Worm (Caenorhabditis elegans) whole organism, L4 larva: ENCODE results near the gene ent-2.

ENCODE experiments used
- D1046.2 ChIP-seq: fragments of 200-800 bp; sonication (Bioruptor generic); IDR thresholded peaks from 2 replicates; pipeline ENCODE4 v1.3.6; 2022; ENCODE audit warnings: missing genetic modification characterization, missing compliant biosample characterization
- F10B5.3 ChIP-seq: sonication (generic microtip); optimal IDR thresholded peaks from 2 replicates; lab custom pipeline; 2016; ENCODE audit warnings: mild to moderate bottlenecking, missing genetic modification characterization, missing compliant biosample characterization
- F37D6.2 ChIP-seq: sonication (generic microtip); optimal IDR thresholded peaks from 2 replicates; lab custom pipeline; 2016; ENCODE audit warnings: mild to moderate bottlenecking, missing genetic modification characterization, missing compliant biosample characterization
- T20F7.1 ChIP-seq: fragments of 200-800 bp; sonication (Bioruptor generic); optimal IDR thresholded peaks from 2 replicates; lab custom pipeline; 2018; ENCODE audit warnings: mild to moderate bottlenecking, missing genetic modification characterization, missing compliant biosample characterization
- Y5F2A.4 ChIP-seq: fragments of 200-800 bp; sonication (Bioruptor generic); optimal IDR thresholded peaks from 2 replicates; lab custom pipeline; 2018; ENCODE audit warnings: mild to moderate bottlenecking, missing genetic modification characterization, missing compliant biosample characterization
- ZK337.2 ChIP-seq: fragments of 200-800 bp; sonication (Bioruptor generic); IDR thresholded peaks from 2 replicates; pipeline ENCODE4 v1.3.6; 2022; ENCODE audit warnings: missing genetic modification reagents, missing genetic modification characterization, missing compliant biosample characterization
- ZK546.5 ChIP-seq, 2 experiments: sonication (generic microtip); optimal IDR thresholded peaks; 2 replicates each; lab custom pipeline; 2017; ENCODE audit warnings: missing biosample characterization in 2 of 2, missing genetic modification characterization in 2 of 2
- aha-1 ChIP-seq: fragments of 150-350 bp; peaks from one replicate; lab custom pipeline; 2014; ENCODE audit warnings: missing biosample characterization, missing genetic modification characterization
- ama-1 ChIP-seq: fragments of 150-350 bp; optimal IDR thresholded peaks from 2 replicates; lab custom pipeline; 2014; ENCODE audit warnings: inconsistent platforms, mixed read lengths
- ceh-28 ChIP-seq: fragments of 150-350 bp; optimal IDR thresholded peaks from 2 replicates; lab custom pipeline; 2014; ENCODE audit warnings: missing biosample characterization, missing genetic modification reagents, missing genetic modification characterization
- ceh-62 ChIP-seq: sonication (generic microtip); optimal IDR thresholded peaks from 2 replicates; lab custom pipeline; 2017; ENCODE audit warnings: missing biosample characterization, missing genetic modification characterization
- ces-1 ChIP-seq: fragments of 150-350 bp; sonication (generic microtip); optimal IDR thresholded peaks from 4 replicates; lab custom pipeline; 2014; ENCODE audit warnings: missing biosample characterization, missing genetic modification reagents, missing genetic modification characterization
- daf-19 ChIP-seq: fragments of 200-800 bp; sonication (Bioruptor generic); conservative IDR thresholded peaks from 2 replicates; pipeline ENCODE4 v1.3.6; 2022; ENCODE audit warnings: missing genetic modification characterization, missing compliant biosample characterization
- daf-8 ChIP-seq: fragments of 200-800 bp; sonication (Bioruptor generic); IDR thresholded peaks from 2 replicates; pipeline ENCODE4 v1.3.6; 2022; ENCODE audit warnings: missing genetic modification characterization, missing compliant biosample characterization
- dmd-6 ChIP-seq: fragments of 200-800 bp; sonication (Bioruptor generic); IDR thresholded peaks from 2 replicates; pipeline ENCODE4 v1.3.6; 2022; ENCODE audit warnings: missing genetic modification reagents, missing genetic modification characterization, missing compliant biosample characterization
- dpl-1 ChIP-seq: fragments of 150-350 bp; optimal IDR thresholded peaks from 2 replicates; lab custom pipeline; 2014; ENCODE audit warnings: missing biosample characterization, missing genetic modification reagents, missing genetic modification characterization
- duxl-1 ChIP-seq: sonication (generic microtip); optimal IDR thresholded peaks from 2 replicates; lab custom pipeline; 2016; ENCODE audit warnings: mild to moderate bottlenecking, missing genetic modification characterization, moderate library complexity, missing compliant biosample characterization; ENCODE audit not compliant: poor library complexity
- egl-43 ChIP-seq: fragments of 200-800 bp; sonication (Bioruptor generic); IDR thresholded peaks from 2 replicates; pipeline ENCODE4 v1.3.6; 2022; ENCODE audit warnings: missing genetic modification reagents, missing genetic modification characterization, missing compliant biosample characterization
- fkh-10 ChIP-seq: fragments of 150-350 bp; optimal IDR thresholded peaks from 2 replicates; lab custom pipeline; 2014; ENCODE audit warnings: missing biosample characterization, missing genetic modification reagents, missing genetic modification characterization
- gei-8 ChIP-seq: fragments of 200-800 bp; sonication (Bioruptor generic); optimal IDR thresholded peaks from 2 replicates; lab custom pipeline; 2018; ENCODE audit warnings: mild to moderate bottlenecking, missing genetic modification characterization, missing compliant biosample characterization
- hif-1 ChIP-seq, 2 experiments: sonication (generic microtip); optimal IDR thresholded peaks; 2 replicates each; lab custom pipeline; 2016 to 2017; ENCODE audit warnings: missing compliant biosample characterization in 2 of 2, missing genetic modification characterization in 2 of 2, missing genetic modification reagents in 2 of 2, missing genotype in 2 of 2, mild to moderate bottlenecking in 1 of 2
- hlh-11 ChIP-seq: fragments of 200-800 bp; sonication (Bioruptor generic); optimal IDR thresholded peaks from 2 replicates; lab custom pipeline; 2018; ENCODE audit warnings: mild to moderate bottlenecking, missing genetic modification characterization, missing compliant biosample characterization
- lim-7 ChIP-seq: fragments of 200-800 bp; sonication (Bioruptor generic); IDR thresholded peaks from 2 replicates; pipeline ENCODE4 v1.3.6; 2022; ENCODE audit warnings: missing genetic modification characterization, missing compliant biosample characterization
- lin-1 ChIP-seq: fragments of 200-800 bp; sonication (Bioruptor generic); IDR thresholded peaks from 2 replicates; pipeline ENCODE4 v1.3.6; 2022; ENCODE audit warnings: missing genetic modification reagents, missing genetic modification characterization, missing compliant biosample characterization
- lin-15B ChIP-seq: fragments of 150-350 bp; sonication (generic microtip); optimal IDR thresholded peaks from 3 replicates; lab custom pipeline; 2014; ENCODE audit warnings: missing biosample characterization, missing genetic modification characterization
- lin-29 ChIP-seq: fragments of 200-800 bp; sonication (Bioruptor generic); IDR thresholded peaks from 2 replicates; pipeline ENCODE4 v1.3.6; 2022; ENCODE audit warnings: missing genetic modification reagents, missing genetic modification characterization, missing compliant biosample characterization
- lin-38 ChIP-seq: fragments of 200-800 bp; sonication (Bioruptor generic); IDR thresholded peaks from 2 replicates; pipeline ENCODE4 v1.3.6; 2022; ENCODE audit warnings: missing genetic modification reagents, missing genetic modification characterization, missing compliant biosample characterization
- lin-39 ChIP-seq: fragments of 150-350 bp; optimal IDR thresholded peaks from 2 replicates; lab custom pipeline; 2014; ENCODE audit warnings: missing biosample characterization, missing genetic modification reagents, missing genetic modification characterization
- lsy-2 ChIP-seq, 2 experiments: fragments of 150-350 bp in 1 of 2; sonication (generic microtip) in 1 of 2; optimal IDR thresholded peaks; 2 replicates each; lab custom pipeline; 2014 to 2017; ENCODE audit warnings: missing biosample characterization in 2 of 2, missing genetic modification characterization in 2 of 2
- madf-9 ChIP-seq: fragments of 200-800 bp; sonication (Bioruptor generic); conservative IDR thresholded peaks from 2 replicates; pipeline ENCODE4 v1.3.6; 2022; ENCODE audit warnings: missing genetic modification reagents, missing genetic modification characterization, missing compliant biosample characterization
- mep-1 ChIP-seq: fragments of 150-350 bp; sonication (generic microtip); optimal IDR thresholded peaks from 3 replicates; lab custom pipeline; 2014; ENCODE audit warnings: missing biosample characterization, missing genetic modification characterization
- mxl-2 ChIP-seq: fragments of 200-800 bp; sonication (Bioruptor generic); conservative IDR thresholded peaks from 2 replicates; pipeline ENCODE4 v1.3.6; 2022; ENCODE audit warnings: missing genetic modification reagents, missing genetic modification characterization, missing compliant biosample characterization
- mxl-3 ChIP-seq: fragments of 200-800 bp; sonication (Bioruptor generic); optimal IDR thresholded peaks from 2 replicates; lab custom pipeline; 2018; ENCODE audit warnings: mild to moderate bottlenecking, missing genetic modification characterization, missing compliant biosample characterization
- nhr-10 ChIP-seq: fragments of 150-350 bp; optimal IDR thresholded peaks from 2 replicates; lab custom pipeline; 2014; ENCODE audit warnings: missing biosample characterization, missing genetic modification characterization
- nhr-11 ChIP-seq: fragments of 150-350 bp; optimal IDR thresholded peaks from 2 replicates; lab custom pipeline; 2014; ENCODE audit warnings: missing biosample characterization, missing genetic modification characterization
- nhr-111 ChIP-seq: fragments of 200-800 bp; sonication (Bioruptor generic); optimal IDR thresholded peaks from 2 replicates; lab custom pipeline; 2018; ENCODE audit warnings: mild to moderate bottlenecking, missing genetic modification characterization, missing compliant biosample characterization
- nhr-25 ChIP-seq: sonication (generic microtip); optimal IDR thresholded peaks from 2 replicates; lab custom pipeline; 2017; ENCODE audit warnings: missing genetic modification characterization, mild to moderate bottlenecking, missing compliant biosample characterization, antibody characterized with exemption, moderate library complexity, borderline replicate concordance; ENCODE audit not compliant: insufficient read depth
- nhr-28 ChIP-seq: fragments of 150-350 bp; optimal IDR thresholded peaks from 2 replicates; lab custom pipeline; 2014; ENCODE audit warnings: missing biosample characterization, missing genetic modification characterization
- nhr-41 ChIP-seq: fragments of 200-800 bp; sonication (Bioruptor generic); IDR thresholded peaks from 2 replicates; pipeline ENCODE4 v1.3.6; 2022; ENCODE audit warnings: missing genetic modification reagents, missing genetic modification characterization, missing compliant biosample characterization
- nhr-48 ChIP-seq: sonication (generic microtip); optimal IDR thresholded peaks from 2 replicates; lab custom pipeline; 2016; ENCODE audit warnings: mild to moderate bottlenecking, missing genetic modification characterization, missing compliant biosample characterization
- nhr-6 ChIP-seq: fragments of 150-350 bp; optimal IDR thresholded peaks from 2 replicates; lab custom pipeline; 2014; ENCODE audit warnings: missing biosample characterization, missing genetic modification characterization
- nhr-77 ChIP-seq: fragments of 150-350 bp; optimal IDR thresholded peaks from 2 replicates; lab custom pipeline; 2014; ENCODE audit warnings: missing biosample characterization, missing genetic modification characterization
- php-3 ChIP-seq: fragments of 200-800 bp; sonication (Bioruptor generic); IDR thresholded peaks from 2 replicates; pipeline ENCODE4 v1.3.6; 2022; ENCODE audit warnings: missing genetic modification reagents, missing genetic modification characterization, missing compliant biosample characterization
- pqm-1 ChIP-seq: sonication (generic microtip); optimal IDR thresholded peaks from 2 replicates; lab custom pipeline; 2017; ENCODE audit warnings: missing biosample characterization, missing genetic modification characterization
- rbr-2 ChIP-seq: sonication (generic microtip); optimal IDR thresholded peaks from 2 replicates; lab custom pipeline; 2016; ENCODE audit warnings: missing genotype, missing genetic modification characterization, missing compliant biosample characterization
- saeg-2 ChIP-seq: fragments of 200-800 bp; sonication (Bioruptor generic); IDR thresholded peaks from 2 replicates; pipeline ENCODE4 v1.3.6; 2022; ENCODE audit warnings: missing genetic modification reagents, missing genetic modification characterization, missing compliant biosample characterization
- set-16 ChIP-seq: fragments of 200-800 bp; sonication (Bioruptor generic); IDR thresholded peaks from 2 replicates; pipeline ENCODE4 v1.3.6; 2022; ENCODE audit warnings: missing genetic modification reagents, missing genetic modification characterization, missing compliant biosample characterization
- tag-97 ChIP-seq: fragments of 200-800 bp; sonication (Bioruptor generic); IDR thresholded peaks from 2 replicates; pipeline ENCODE4 v1.3.6; 2022; ENCODE audit warnings: missing genetic modification characterization, missing compliant biosample characterization
- tra-1 ChIP-seq: fragments of 200-800 bp; sonication (Bioruptor generic); IDR thresholded peaks from 2 replicates; pipeline ENCODE4 v1.3.6; 2022; ENCODE audit warnings: missing genetic modification reagents, missing genetic modification characterization, missing compliant biosample characterization
- unc-130 ChIP-seq: sonication (generic microtip); optimal IDR thresholded peaks from 2 replicates; lab custom pipeline; 2016; ENCODE audit warnings: missing genetic modification reagents, missing genetic modification characterization, missing compliant biosample characterization
- ztf-11 ChIP-seq: fragments of 150-350 bp; optimal IDR thresholded peaks from 2 replicates; lab custom pipeline; 2014; ENCODE audit warnings: missing biosample characterization, missing genetic modification characterization
- ztf-7 ChIP-seq: fragments of 150-350 bp; optimal IDR thresholded peaks from 2 replicates; lab custom pipeline; 2014; ENCODE audit warnings: missing biosample characterization, missing genetic modification characterization

ent-2 gene

DNA sequence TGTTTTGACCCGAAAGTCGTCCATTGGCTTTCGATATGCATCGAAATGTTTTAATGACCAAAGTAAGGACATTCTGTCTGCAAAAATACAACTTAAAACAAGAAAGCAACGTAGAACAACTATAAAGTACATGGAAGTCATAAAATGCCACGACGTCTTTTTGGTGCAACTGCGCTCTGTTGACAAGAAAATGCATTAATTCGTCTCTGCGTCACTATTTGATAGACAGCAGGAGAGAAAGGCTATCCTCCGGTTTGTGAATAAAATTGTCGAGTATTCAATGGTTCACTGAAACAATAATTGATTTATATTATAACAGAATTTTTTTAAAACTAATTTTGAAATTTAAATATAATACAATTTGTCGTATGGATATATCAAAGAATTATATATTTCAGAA is 15.6 kb downstream of the ent-2 start, which contains the start of gene ergi-3 (continued):
- TF ChIP-seq ztf-11 (tag; lab: Kevin White, UChicago): no peak
- no peak for TF ChIP-seq F37D6.2 (tag; lab: Kevin White, UChicago)
- no peak for TF ChIP-seq ceh-28 (tag; lab: Kevin White, UChicago)
- TF ChIP-seq set-16: no peak
- no peak for TF ChIP-seq egl-43
- peak; percentile 3 for TF ChIP-seq nhr-11
- TF ChIP-seq ama-1: no peak
- TF ChIP-seq lin-39 (tag; lab: Kevin White, UChicago): no peak
- peak; percentile 17 for TF ChIP-seq rbr-2
- peak; percentile 61 for TF ChIP-seq dmd-6
- no peak for TF ChIP-seq madf-9
- no peak for TF ChIP-seq lim-7 (GFP tag; lab: Robert Waterston, UW)
- peak; percentile 68 for TF ChIP-seq nhr-6 (tag; lab: Kevin White, UChicago)
- no peak for TF ChIP-seq Y5F2A.4
- no peak for TF ChIP-seq ZK546.5 (tag; optimal IDR thresholded peaks at IDR 0.05; lab: Kevin White, UChicago)
- no peak for TF ChIP-seq ztf-7 (tag; lab: Kevin White, UChicago)
- TF ChIP-seq lin-1 (GFP tag; lab: Robert Waterston, UW): no peak
- no peak for TF ChIP-seq duxl-1 (tag; lab: Kevin White, UChicago)
- peak; percentile 5 for TF ChIP-seq fkh-10 (GFP tag; lab: Kevin White, UChicago)
- no peak for TF ChIP-seq tra-1 (GFP tag; lab: Robert Waterston, UW)
- TF ChIP-seq lin-15B (tag; lab: Kevin White, UChicago): no peak
- peak; percentile 41 for TF ChIP-seq mxl-3

DNA sequence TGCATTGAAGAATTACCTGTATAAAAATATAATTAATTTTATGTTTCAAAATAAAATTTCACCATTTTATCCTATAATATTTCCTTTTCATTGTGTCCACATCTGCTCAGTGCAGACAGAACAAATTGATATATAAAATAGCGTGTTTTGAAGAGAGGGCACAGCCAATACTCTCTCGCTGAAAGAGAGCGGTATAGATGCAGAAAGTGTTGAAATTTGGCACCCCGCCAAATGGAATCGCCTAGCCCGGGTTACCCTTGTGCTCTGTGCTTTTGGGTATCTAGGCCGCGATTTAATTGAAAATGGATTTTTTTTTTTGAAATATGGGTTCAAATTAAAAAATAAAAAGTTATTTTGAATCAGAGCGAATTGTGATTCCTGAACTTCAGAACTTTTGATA is 16.3 kb downstream of the ent-2 start:
- TF ChIP-seq lin-29 (GFP tag; lab: Robert Waterston, UW): no peak
- no peak for TF ChIP-seq unc-130
- TF ChIP-seq lsy-2 (tag; optimal IDR thresholded peaks at IDR 0.05; lab: Kevin White, UChicago): peak in 1 of 2 experiments; percentile 43
- no peak for TF ChIP-seq php-3 (GFP tag; lab: Robert Waterston, UW)
- TF ChIP-seq nhr-111 (GFP tag; lab: Kevin White, UChicago): no peak
- no peak for TF ChIP-seq daf-19 (GFP tag; lab: Robert Waterston, UW)
- no peak for TF ChIP-seq nhr-77 (tag; lab: Kevin White, UChicago)
- TF ChIP-seq ZK546.5 (tag; optimal IDR thresholded peaks at IDR 0.05; lab: Kevin White, UChicago): no peak
- TF ChIP-seq dpl-1 (GFP tag; lab: Kevin White, UChicago): no peak
- no peak for TF ChIP-seq ces-1 (GFP tag; lab: Kevin White, UChicago)
- TF ChIP-seq tag-97 (GFP tag; lab: Robert Waterston, UW): no peak
- no peak for TF ChIP-seq daf-8
- 0 out of 2 replicates have a peak, but pooled peaks have one; percentile 17 for TF ChIP-seq dmd-6
- no peak for TF ChIP-seq ztf-11 (tag; lab: Kevin White, UChicago)
- TF ChIP-seq nhr-41 (GFP tag; lab: Robert Waterston, UW): no peak
- TF ChIP-seq hif-1 (tag; optimal IDR thresholded peaks at IDR 0.05; lab: Kevin White, UChicago): no peak
- no peak for TF ChIP-seq D1046.2
- TF ChIP-seq T20F7.1 (GFP tag; lab: Kevin White, UChicago): no peak
- no peak for TF ChIP-seq ZK337.2 (GFP tag; lab: Robert Waterston, UW)
- no peak for TF ChIP-seq lin-38
- TF ChIP-seq nhr-10 (tag; lab: Kevin White, UChicago): no peak
- TF ChIP-seq nhr-25: no peak
- peak; percentile 57 for TF ChIP-seq aha-1 (tag; lab: Kevin White, UChicago)
- no peak for TF ChIP-seq saeg-2 (GFP tag; lab: Robert Waterston, UW)
- TF ChIP-seq egl-43: no peak
- TF ChIP-seq ceh-62: no peak
- no peak for TF ChIP-seq fkh-10 (GFP tag; lab: Kevin White, UChicago)
- TF ChIP-seq pqm-1 (tag; lab: Kevin White, UChicago): no peak
- TF ChIP-seq gei-8: no peak
- TF ChIP-seq mxl-2 (GFP tag; lab: Robert Waterston, UW): no peak
- peak; percentile 22 for TF ChIP-seq mep-1 (tag; lab: Kevin White, UChicago)
- no peak for TF ChIP-seq F10B5.3 (tag; lab: Kevin White, UChicago)
- no peak for TF ChIP-seq nhr-48
- TF ChIP-seq hlh-11 (tag; lab: Kevin White, UChicago): peak; percentile 35
- TF ChIP-seq set-16: no peak
- no peak for TF ChIP-seq nhr-28 (tag; lab: Kevin White, UChicago)
